Fruit fly (Drosophila melanogaster) whole organism, embryonic: Measurements from ENCODE around the gene eIF3h.

Experiments used
- Asciz ChIP-seq: fragments of 200-800 bp; sonication (Bioruptor generic); optimal IDR thresholded peaks from 2 replicates; lab custom pipeline; 2017; ENCODE audit warnings: missing biosample characterization, mild to moderate bottlenecking, missing genetic modification characterization, missing genetic modification reagents
- Atf6 ChIP-seq: fragments of 200-800 bp; sonication (Bioruptor generic); IDR thresholded peaks from 2 replicates; pipeline ENCODE4 v1.3.6; 2022; ENCODE audit warnings: missing biosample characterization, missing genetic modification characterization
- B-H2 ChIP-seq: fragments of 200-800 bp; sonication (Bioruptor generic); optimal IDR thresholded peaks from 2 replicates; lab custom pipeline; 2018; ENCODE audit warnings: missing biosample characterization, mild to moderate bottlenecking, missing genetic modification characterization
- CG10267 ChIP-seq: fragments of 200-800 bp; sonication (Bioruptor generic); optimal IDR thresholded peaks from 2 replicates; lab custom pipeline; 2018; ENCODE audit warnings: missing biosample characterization, mild to moderate bottlenecking, missing genetic modification characterization, moderate library complexity
- CG10543 ChIP-seq: fragments of 200-800 bp; sonication (Bioruptor generic); optimal IDR thresholded peaks from 3 replicates; lab custom pipeline; 2017; ENCODE audit warnings: missing biosample characterization, mild to moderate bottlenecking, missing genetic modification characterization, moderate library complexity
- CG11247 ChIP-seq: fragments of 200-800 bp; sonication (Bioruptor generic); IDR thresholded peaks from 2 replicates; pipeline ENCODE4 v1.3.6; 2022; ENCODE audit warnings: missing biosample characterization, missing genetic modification characterization
- CG12071 ChIP-seq: fragments of 200-800 bp; sonication (Bioruptor generic); optimal IDR thresholded peaks from 3 replicates; lab custom pipeline; 2018; ENCODE audit warnings: missing biosample characterization, mild to moderate bottlenecking, missing genetic modification characterization
- CG12299 ChIP-seq: fragments of 200-800 bp; sonication (Bioruptor generic); optimal IDR thresholded peaks from 2 replicates; lab custom pipeline; 2018; ENCODE audit warnings: missing biosample characterization, mild to moderate bottlenecking, missing genetic modification characterization
- CG1233 ChIP-seq: fragments of 200-800 bp; sonication (Bioruptor generic); optimal IDR thresholded peaks from 4 replicates; lab custom pipeline; 2018; ENCODE audit warnings: missing biosample characterization, mild to moderate bottlenecking, missing genetic modification characterization
- CG12769 ChIP-seq: fragments of 200-800 bp; sonication (Bioruptor generic); optimal IDR thresholded peaks from 2 replicates; lab custom pipeline; 2019; ENCODE audit warnings: missing biosample characterization, mild to moderate bottlenecking, missing genetic modification characterization, moderate library complexity
- CG13894 ChIP-seq: fragments of 200-800 bp; sonication (Bioruptor generic); optimal IDR thresholded peaks from 3 replicates; lab custom pipeline; 2018; ENCODE audit warnings: missing biosample characterization, mild to moderate bottlenecking, missing genetic modification characterization, moderate library complexity
- CG16815 ChIP-seq: fragments of 200-800 bp; sonication (Bioruptor generic); optimal IDR thresholded peaks from 3 replicates; lab custom pipeline; 2017; ENCODE audit warnings: missing biosample characterization, mild to moderate bottlenecking, missing genetic modification characterization
- CG2678 ChIP-seq: fragments of 200-800 bp; sonication (Bioruptor generic); optimal IDR thresholded peaks from 3 replicates; lab custom pipeline; 2019; ENCODE audit warnings: missing biosample characterization, mild to moderate bottlenecking, missing genetic modification characterization, moderate library complexity
- CG32767 ChIP-seq: fragments of 200-800 bp; sonication (Bioruptor generic); IDR thresholded peaks from 2 replicates; pipeline ENCODE4 v1.3.6; 2022; ENCODE audit warnings: missing biosample characterization, missing genetic modification characterization
- CG4360 ChIP-seq: fragments of 200-800 bp; sonication (Bioruptor generic); IDR thresholded peaks from 2 replicates; pipeline ENCODE4 v1.3.6; 2022; ENCODE audit warnings: missing biosample characterization, missing genetic modification characterization
- CG4404 ChIP-seq: fragments of 200-800 bp; sonication (Bioruptor generic); IDR thresholded peaks from 2 replicates; pipeline ENCODE4 v1.3.6; 2022; ENCODE audit warnings: missing biosample characterization, missing genetic modification characterization
- CG7372 ChIP-seq: fragments of 200-800 bp; sonication (Bioruptor generic); IDR thresholded peaks from 2 replicates; pipeline ENCODE4 v1.3.6; 2022; ENCODE audit warnings: missing biosample characterization, missing genetic modification characterization
- CG7963 ChIP-seq: fragments of 200-800 bp; sonication (Bioruptor generic); IDR thresholded peaks from 3 replicates; pipeline ENCODE4 v1.3.6; 2022; ENCODE audit warnings: missing biosample characterization, missing genetic modification characterization; ENCODE audit not compliant: partially characterized antibody
- CG7987 ChIP-seq: fragments of 200-800 bp; sonication (Bioruptor generic); optimal IDR thresholded peaks from 2 replicates; lab custom pipeline; 2018; ENCODE audit warnings: missing biosample characterization, mild to moderate bottlenecking, missing genetic modification characterization, moderate library complexity
- CG8290 ChIP-seq, 3 experiments: fragments of 200-800 bp; sonication (Bioruptor generic); optimal IDR thresholded peaks; 2 replicates each; lab custom pipeline; 2016 to 2019; ENCODE audit warnings: missing biosample characterization in 3 of 3, missing genetic modification characterization in 3 of 3, mild to moderate bottlenecking in 2 of 3, moderate library complexity in 1 of 3
- D19A ChIP-seq: fragments of 200-800 bp; optimal IDR thresholded peaks from 3 replicates; lab custom pipeline; 2019; ENCODE audit warnings: missing biosample characterization, mild to moderate bottlenecking, missing genetic modification characterization, moderate library complexity
- Doc2 ChIP-seq: fragments of 200-800 bp; sonication (Bioruptor generic); IDR thresholded peaks from 2 replicates; pipeline ENCODE4 v1.3.6; 2022; ENCODE audit warnings: missing biosample characterization, missing genetic modification characterization
- ERR ChIP-seq: fragments of 200-800 bp; sonication (Bioruptor generic); optimal IDR thresholded peaks from 2 replicates; lab custom pipeline; 2016; ENCODE audit warnings: missing biosample characterization, missing genetic modification characterization
- Ets97D ChIP-seq: fragments of 200-800 bp; sonication (Bioruptor generic); optimal IDR thresholded peaks from 3 replicates; lab custom pipeline; 2016; ENCODE audit warnings: missing biosample characterization, missing genetic modification characterization
- Hand ChIP-seq: fragments of 200-800 bp; sonication (Bioruptor generic); optimal IDR thresholded peaks from 2 replicates; lab custom pipeline; 2017; ENCODE audit warnings: mild to moderate bottlenecking, missing biosample characterization, missing genetic modification reagents, missing genetic modification characterization
- HmgD ChIP-seq: fragments of 200-800 bp; sonication (Bioruptor generic); optimal IDR thresholded peaks from 3 replicates; lab custom pipeline; 2016; ENCODE audit warnings: missing biosample characterization, missing genetic modification characterization
- Hmr ChIP-seq: fragments of 200-800 bp; sonication (Bioruptor generic); optimal IDR thresholded peaks from 3 replicates; lab custom pipeline; 2017; ENCODE audit warnings: mild to moderate bottlenecking, missing biosample characterization, missing genetic modification reagents, missing genetic modification characterization
- Med ChIP-seq: fragments of 200-800 bp; sonication (Bioruptor generic); peaks from one replicate; lab custom pipeline; 2016; ENCODE audit warnings: missing biosample characterization, missing genetic modification characterization, mild to moderate bottlenecking, inconsistent platforms, moderate library complexity
- Mes4 ChIP-seq: fragments of 200-800 bp; sonication (Bioruptor generic); optimal IDR thresholded peaks from 2 replicates; lab custom pipeline; 2016; ENCODE audit warnings: missing biosample characterization, missing genetic modification characterization
- Nf-YC ChIP-seq: fragments of 200-800 bp; optimal IDR thresholded peaks from 3 replicates; lab custom pipeline; 2019; ENCODE audit warnings: missing biosample characterization, mild to moderate bottlenecking, missing genetic modification characterization, moderate library complexity
- Optix ChIP-seq: fragments of 200-800 bp; sonication (Bioruptor generic); IDR thresholded peaks from 3 replicates; pipeline ENCODE4 v1.3.6; 2022; ENCODE audit warnings: missing biosample characterization, missing genetic modification characterization
- Rfx ChIP-seq: fragments of 200-800 bp; sonication (Bioruptor generic); IDR thresholded peaks from 2 replicates; pipeline ENCODE4 v1.3.6; 2022; ENCODE audit warnings: missing biosample characterization, missing genetic modification characterization
- Sry-δ ChIP-seq: fragments of 200-800 bp; sonication (Bioruptor generic); optimal IDR thresholded peaks from 2 replicates; lab custom pipeline; 2016; ENCODE audit warnings: missing biosample characterization, missing genetic modification characterization
- Taf1 ChIP-seq: fragments of 200-800 bp; sonication (Bioruptor generic); IDR thresholded peaks from 2 replicates; pipeline ENCODE4 v1.3.6; 2022; ENCODE audit warnings: missing biosample characterization, missing genetic modification characterization
- chm ChIP-seq: fragments of 200-800 bp; sonication (Bioruptor generic); IDR thresholded peaks from 2 replicates; pipeline ENCODE4 v1.3.6; 2022; ENCODE audit warnings: missing biosample characterization, missing genetic modification characterization
- crc ChIP-seq: fragments of 200-800 bp; sonication (Bioruptor generic); optimal IDR thresholded peaks from 2 replicates; lab custom pipeline; 2016; ENCODE audit warnings: missing biosample characterization, missing genetic modification characterization
- cwo ChIP-seq: fragments of 200-800 bp; sonication (Bioruptor generic); optimal IDR thresholded peaks from 3 replicates; lab custom pipeline; 2017; ENCODE audit warnings: missing biosample characterization, missing genetic modification characterization, mild to moderate bottlenecking, moderate library complexity, missing genetic modification reagents
- gro ChIP-seq: fragments of 200-800 bp; sonication (Bioruptor generic); optimal IDR thresholded peaks from 2 replicates; lab custom pipeline; 2016; ENCODE audit warnings: missing biosample characterization, missing genetic modification characterization
- hbn ChIP-seq: fragments of 200-800 bp; sonication (Bioruptor generic); IDR thresholded peaks from 2 replicates; pipeline ENCODE4 v1.3.6; 2022; ENCODE audit warnings: missing biosample characterization, missing genetic modification characterization; ENCODE audit not compliant: partially characterized antibody
- insv ChIP-seq, 2 experiments: fragments of 200-800 bp; sonication (Bioruptor generic); optimal IDR thresholded peaks; 3 replicates each; lab custom pipeline; 2016 to 2018; ENCODE audit warnings: missing biosample characterization in 2 of 2, missing genetic modification characterization in 2 of 2
- lab ChIP-seq: fragments of 200-800 bp; sonication (Bioruptor generic); optimal IDR thresholded peaks from 3 replicates; lab custom pipeline; 2017; ENCODE audit warnings: missing biosample characterization, missing genetic modification characterization, mild to moderate bottlenecking, moderate library complexity, missing genetic modification reagents
- lola ChIP-seq, 3 experiments: fragments of >200 bp in 2 of 3; fragments of 200-800 bp in 1 of 3; sonication (Bioruptor generic) in 1 of 3; optimal IDR thresholded peaks; 2 replicates each; lab custom pipeline; 2017 to 2019; ENCODE audit warnings: missing biosample characterization in 3 of 3, missing genetic modification characterization in 3 of 3, mild to moderate bottlenecking in 1 of 3, moderate library complexity in 1 of 3
- mirr ChIP-seq: fragments of 200-800 bp; sonication (Bioruptor generic); optimal IDR thresholded peaks from 3 replicates; lab custom pipeline; 2018; ENCODE audit warnings: missing biosample characterization, mild to moderate bottlenecking, missing genetic modification characterization
- psq ChIP-seq: fragments of 200-800 bp; sonication (Bioruptor generic); optimal IDR thresholded peaks from 2 replicates; lab custom pipeline; 2017; ENCODE audit warnings: missing biosample characterization, missing genetic modification characterization
- run ChIP-seq: fragments of 200-800 bp; sonication (Bioruptor generic); optimal IDR thresholded peaks from 3 replicates; lab custom pipeline; 2018; ENCODE audit warnings: missing biosample characterization, mild to moderate bottlenecking, missing genetic modification characterization
- sd ChIP-seq: fragments of 200-800 bp; sonication (Bioruptor generic); optimal IDR thresholded peaks from 3 replicates; lab custom pipeline; 2018; ENCODE audit warnings: missing biosample characterization, mild to moderate bottlenecking, missing genetic modification characterization, moderate library complexity
- sens ChIP-seq: fragments of 200-800 bp; sonication (Bioruptor generic); peaks from one replicate; lab custom pipeline; 2016; ENCODE audit warnings: missing biosample characterization, missing genetic modification characterization
- unpg ChIP-seq: fragments of 200-800 bp; sonication (Bioruptor generic); optimal IDR thresholded peaks from 3 replicates; lab custom pipeline; 2018; ENCODE audit warnings: missing biosample characterization, mild to moderate bottlenecking, missing genetic modification characterization, moderate library complexity
- vvl ChIP-seq: fragments of 200-800 bp; sonication (Bioruptor generic); IDR thresholded peaks from 2 replicates; pipeline ENCODE4 v1.3.6; 2022; ENCODE audit warnings: missing biosample characterization, missing genetic modification characterization

Gene eIF3h

DNA sequence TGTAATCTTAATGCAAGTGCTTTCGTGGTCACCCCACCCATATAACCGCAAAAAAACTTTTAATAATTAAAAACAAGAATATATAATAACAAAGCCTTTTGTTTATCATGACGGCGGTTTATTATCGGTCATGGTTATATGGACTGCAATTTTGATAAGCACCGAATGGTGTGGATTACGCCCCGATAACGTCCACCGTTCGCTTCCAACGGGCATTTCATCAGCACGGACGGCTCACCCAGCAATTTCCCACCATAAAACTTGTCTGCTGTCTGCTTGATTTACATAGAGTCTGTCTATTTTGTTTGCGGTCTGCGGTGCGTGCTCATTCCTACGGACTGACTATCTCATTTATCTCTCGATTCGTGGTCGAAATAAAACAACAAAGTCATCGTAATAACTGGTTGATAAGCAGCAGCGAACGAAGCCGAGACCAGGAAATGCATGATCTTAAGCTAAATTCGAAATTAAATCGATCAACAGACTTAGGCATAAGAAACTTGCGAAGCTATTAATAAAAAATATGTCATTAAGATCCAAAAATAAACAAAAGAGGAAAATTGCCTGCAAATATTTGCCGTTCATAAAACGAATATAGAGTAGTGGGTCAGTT is 42.6 kb upstream of the eIF3h start (continued):
- TF ChIP-seq CG13894 (tag; lab: Kevin White, UChicago): peak; percentile 65
- TF ChIP-seq Nf-YC: peak; percentile 8
- TF ChIP-seq B-H2 (GFP tag; lab: Kevin White, UChicago): peak; percentile 13
- TF ChIP-seq CG16815: no peak
- TF ChIP-seq D19A (tag; lab: Kevin White, UChicago): peak; percentile 5
- peak; percentile 69 for TF ChIP-seq sd (tag; lab: Kevin White, UChicago)
- no peak for TF ChIP-seq CG10267 (tag; lab: Kevin White, UChicago)
- TF ChIP-seq gro (GFP tag; lab: Kevin White, UChicago): peak; percentile 26
- peak; percentile 65 for TF ChIP-seq vvl (GFP tag; lab: Robert Waterston, UW)
- TF ChIP-seq Hmr (GFP tag; lab: Kevin White, UChicago): peak; percentile 26
- peak; percentile 71 for TF ChIP-seq cwo
- peak; percentile 21 for TF ChIP-seq CG7987 (GFP tag; lab: Kevin White, UChicago)
- TF ChIP-seq lab: peak; percentile 14
- TF ChIP-seq Rfx (GFP tag; lab: Robert Waterston, UW): 0 out of 2 replicates have a peak, but pooled peaks have one; percentile 8
- TF ChIP-seq CG10543 (GFP tag; lab: Kevin White, UChicago): peak; percentile 74
- peak; percentile 75 for TF ChIP-seq sens
- peak; percentile 10 for TF ChIP-seq CG12071 (GFP tag; lab: Kevin White, UChicago)
- TF ChIP-seq Hand (GFP tag; lab: Kevin White, UChicago): peak; percentile 5
- no peak for TF ChIP-seq Ets97D (GFP tag; lab: Kevin White, UChicago)
- TF ChIP-seq crc (GFP tag; lab: Kevin White, UChicago): no peak
- TF ChIP-seq mirr (GFP tag; lab: Kevin White, UChicago): peak; percentile 65
- TF ChIP-seq Med (GFP tag; lab: Kevin White, UChicago): no peak
- TF ChIP-seq CG2678 (tag; lab: Kevin White, UChicago): peak; percentile 51
- 0 out of 2 replicates have a peak, but pooled peaks have one; percentile 22 for TF ChIP-seq Atf6 (GFP tag; lab: Robert Waterston, UW)
- TF ChIP-seq CG8290 (GFP tag; optimal IDR thresholded peaks at IDR 0.05; lab: Kevin White, UChicago): no peak
- TF ChIP-seq CG8290 (tag; optimal IDR thresholded peaks at IDR 0.05; lab: Kevin White, UChicago): peak in 1 of 2 experiments; percentile 46
- TF ChIP-seq run: peak; percentile 70
- peak; percentile 83 for TF ChIP-seq CG12769 (tag; lab: Kevin White, UChicago)

DNA sequence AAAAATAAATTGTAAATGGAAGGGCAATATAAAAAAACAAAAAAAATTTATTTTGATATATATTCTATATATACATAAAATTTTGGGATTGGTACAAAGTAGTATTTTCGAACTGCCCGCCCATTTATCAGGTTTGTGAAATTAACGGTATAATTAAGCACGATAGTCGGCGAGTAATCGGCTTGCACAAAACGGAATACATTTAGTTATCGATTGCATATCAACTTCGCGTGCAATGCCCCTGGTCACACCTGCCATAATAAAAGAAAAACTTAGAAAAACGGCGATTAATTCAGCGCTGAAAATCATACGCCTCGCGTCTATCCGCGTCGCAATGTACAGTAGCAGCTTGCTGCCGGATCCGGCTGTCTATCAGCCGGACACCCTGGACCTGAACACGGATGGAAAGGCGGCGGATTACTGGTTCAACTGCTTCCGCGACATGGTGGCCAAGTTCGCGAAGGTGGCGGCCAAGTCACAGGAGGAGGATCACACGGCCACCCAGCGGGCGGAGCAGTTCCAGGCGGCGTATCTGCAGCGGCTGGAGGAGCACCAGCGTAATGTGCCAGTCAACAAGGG is 41.0 kb upstream of the eIF3h start, which contains the start of gene CG5828:
CG5828 (plus strand) TSS at position 205 of the 579 bp plus-strand sequence.
- TF ChIP-seq CG11247 (GFP tag; lab: Robert Waterston, UW) (no peak), insv (GFP tag; optimal IDR thresholded peaks at IDR 0.05; lab: Kevin White, UChicago) (no peak), Doc2 (GFP tag; lab: Robert Waterston, UW) (no peak), CG7963 (GFP tag; lab: Robert Waterston, UW) (peak; percentile 70), Asciz (no peak), Optix (GFP tag; lab: Robert Waterston, UW) (no peak), CG32767 (no peak), CG4404 (GFP tag; lab: Robert Waterston, UW) (no peak), lola (GFP tag; optimal IDR thresholded peaks at IDR 0.05; lab: Kevin White, UChicago) (no peak), psq (GFP tag; lab: Kevin White, UChicago) (no peak), chm (GFP tag; lab: Robert Waterston, UW) (no peak), Mes4 (no peak), Sry-δ (GFP tag; lab: Kevin White, UChicago) (peak; percentile 13), CG1233 (GFP tag; lab: Kevin White, UChicago) (no peak), CG12299 (tag; lab: Kevin White, UChicago) (no peak), ERR (GFP tag; lab: Kevin White, UChicago) (no peak), CG7372 (GFP tag; lab: Robert Waterston, UW) (no peak), HmgD (no peak), CG4360 (GFP tag; lab: Robert Waterston, UW) (no peak), Taf1 (GFP tag; lab: Robert Waterston, UW) (no peak), unpg (no peak), hbn (GFP tag; lab: Robert Waterston, UW) (peak; percentile 37; the same call in 1 of the 2 replicates), CG10543 (GFP tag; lab: Kevin White, UChicago) (no peak)
